Worm (Caenorhabditis elegans) whole organism, late embryonic: ENCODE results near the gene EGAP2.2.
A peak's percentile ranks its signal among the peaks of the same experiment; 100 is the strongest.

Source experiments
- F13H6.1 ChIP-seq: sonication (generic microtip); optimal IDR thresholded peaks from 2 replicates; lab custom pipeline; 2016; ENCODE audit warnings: missing genetic modification characterization, missing compliant biosample characterization
- T23F11.4 ChIP-seq: fragments of 200-800 bp; sonication (Bioruptor generic); optimal IDR thresholded peaks from 2 replicates; lab custom pipeline; 2018; ENCODE audit warnings: mild to moderate bottlenecking, missing genetic modification characterization, missing compliant biosample characterization
- Y22D7AL.16 ChIP-seq: sonication (generic microtip); optimal IDR thresholded peaks from 2 replicates; lab custom pipeline; 2016; ENCODE audit warnings: missing genetic modification characterization, missing compliant biosample characterization
- ahr-1 ChIP-seq: sonication (generic microtip); optimal IDR thresholded peaks from 2 replicates; lab custom pipeline; 2016; ENCODE audit warnings: missing genetic modification characterization, missing compliant biosample characterization
- ceh-14 ChIP-seq: sonication (generic microtip); optimal IDR thresholded peaks from 2 replicates; lab custom pipeline; 2016; ENCODE audit warnings: missing genotype, missing genetic modification characterization, missing compliant biosample characterization
- ceh-18 ChIP-seq: sonication (generic microtip); optimal IDR thresholded peaks from 2 replicates; lab custom pipeline; 2016; ENCODE audit warnings: missing genetic modification characterization, missing compliant biosample characterization
- ceh-2 ChIP-seq: sonication (generic microtip); optimal IDR thresholded peaks from 2 replicates; lab custom pipeline; 2016; ENCODE audit warnings: missing genotype, missing genetic modification characterization, missing compliant biosample characterization
- ceh-31 ChIP-seq: sonication (generic microtip); optimal IDR thresholded peaks from 2 replicates; lab custom pipeline; 2016; ENCODE audit warnings: missing genetic modification characterization, missing compliant biosample characterization
- ceh-34 ChIP-seq: sonication (generic microtip); optimal IDR thresholded peaks from 2 replicates; lab custom pipeline; 2016; ENCODE audit warnings: mild to moderate bottlenecking, missing genetic modification characterization, missing compliant biosample characterization
- ceh-48 ChIP-seq: sonication (generic microtip); optimal IDR thresholded peaks from 2 replicates; lab custom pipeline; 2016; ENCODE audit warnings: missing genetic modification characterization, inconsistent platforms, missing compliant biosample characterization
- ceh-9 ChIP-seq: sonication (generic microtip); optimal IDR thresholded peaks from 2 replicates; lab custom pipeline; 2016; ENCODE audit warnings: mild to moderate bottlenecking, missing genetic modification characterization, inconsistent platforms, missing compliant biosample characterization
- dve-1 ChIP-seq: sonication (generic microtip); optimal IDR thresholded peaks from 2 replicates; lab custom pipeline; 2017; ENCODE audit warnings: antibody characterized with exemption, mild to moderate bottlenecking, missing genetic modification characterization, missing compliant biosample characterization
- elt-2 ChIP-seq: sonication (generic microtip); optimal IDR thresholded peaks from 2 replicates; lab custom pipeline; 2016; ENCODE audit warnings: missing genetic modification reagents, missing genetic modification characterization, missing compliant biosample characterization
- elt-4 ChIP-seq: sonication (generic microtip); optimal IDR thresholded peaks from 2 replicates; lab custom pipeline; 2016; ENCODE audit warnings: missing genetic modification characterization, missing compliant biosample characterization
- ets-4 ChIP-seq: sonication (generic microtip); optimal IDR thresholded peaks from 2 replicates; lab custom pipeline; 2016; ENCODE audit warnings: missing genetic modification characterization, missing compliant biosample characterization
- eyg-1 ChIP-seq: sonication (generic microtip); optimal IDR thresholded peaks from 2 replicates; lab custom pipeline; 2016; ENCODE audit warnings: missing genotype, missing genetic modification characterization, missing compliant biosample characterization
- fax-1 ChIP-seq: sonication (generic microtip); optimal IDR thresholded peaks from 2 replicates; lab custom pipeline; 2016; ENCODE audit warnings: missing genotype, missing genetic modification characterization, missing compliant biosample characterization
- fkh-10 ChIP-seq: fragments of 150-350 bp; optimal IDR thresholded peaks from 2 replicates; lab custom pipeline; 2014; ENCODE audit warnings: missing biosample characterization, missing genetic modification reagents, missing genetic modification characterization
- fkh-6 ChIP-seq: sonication (generic microtip); optimal IDR thresholded peaks from 2 replicates; lab custom pipeline; 2016; ENCODE audit warnings: missing genetic modification characterization, missing compliant biosample characterization
- hlh-30 ChIP-seq: sonication (generic microtip); optimal IDR thresholded peaks from 2 replicates; lab custom pipeline; 2017; ENCODE audit warnings: antibody characterized with exemption, missing genetic modification characterization, missing compliant biosample characterization; ENCODE audit not compliant: insufficient read depth
- hlh-6 ChIP-seq: sonication (generic microtip); optimal IDR thresholded peaks from 2 replicates; lab custom pipeline; 2016; ENCODE audit warnings: missing genotype, missing genetic modification characterization, missing compliant biosample characterization
- hlh-8 ChIP-seq: sonication (generic microtip); optimal IDR thresholded peaks from 2 replicates; lab custom pipeline; 2016; ENCODE audit warnings: missing genotype, missing genetic modification characterization, missing compliant biosample characterization
- lim-6 ChIP-seq: sonication (generic microtip); optimal IDR thresholded peaks from 2 replicates; lab custom pipeline; 2016; ENCODE audit warnings: missing genetic modification characterization, missing compliant biosample characterization
- lin-11 ChIP-seq: fragments of 200-800 bp; sonication (Bioruptor generic); optimal IDR thresholded peaks from 2 replicates; lab custom pipeline; 2018; ENCODE audit warnings: mild to moderate bottlenecking, missing genetic modification characterization, missing compliant biosample characterization
- madf-2 ChIP-seq: sonication (generic microtip); optimal IDR thresholded peaks from 2 replicates; lab custom pipeline; 2017; ENCODE audit warnings: missing genetic modification characterization, missing compliant biosample characterization
- mec-3 ChIP-seq: sonication (generic microtip); optimal IDR thresholded peaks from 2 replicates; lab custom pipeline; 2016; ENCODE audit warnings: borderline replicate concordance, missing genetic modification characterization, missing compliant biosample characterization
- nfya-1 ChIP-seq: sonication (generic microtip); optimal IDR thresholded peaks from 2 replicates; lab custom pipeline; 2017; ENCODE audit warnings: missing genetic modification characterization, mild to moderate bottlenecking, missing compliant biosample characterization, antibody characterized with exemption, moderate library complexity
- nhr-11 ChIP-seq: fragments of 150-350 bp; optimal IDR thresholded peaks from 2 replicates; lab custom pipeline; 2014; ENCODE audit warnings: missing biosample characterization, missing genetic modification characterization
- npax-4 ChIP-seq: sonication (generic microtip); optimal IDR thresholded peaks from 2 replicates; lab custom pipeline; 2016; ENCODE audit warnings: missing genetic modification characterization, missing compliant biosample characterization
- pag-3 ChIP-seq: sonication (generic microtip); optimal IDR thresholded peaks from 2 replicates; lab custom pipeline; 2016; ENCODE audit warnings: missing compliant biosample characterization, missing genetic modification characterization, borderline replicate concordance
- pat-9 ChIP-seq: fragments of 200-800 bp; sonication (Bioruptor generic); optimal IDR thresholded peaks from 2 replicates; lab custom pipeline; 2018; ENCODE audit warnings: mild to moderate bottlenecking, missing genetic modification characterization, moderate library complexity, missing compliant biosample characterization
- pha-2 ChIP-seq: sonication (generic microtip); optimal IDR thresholded peaks from 2 replicates; lab custom pipeline; 2017; ENCODE audit warnings: mild to moderate bottlenecking, missing genetic modification characterization, missing compliant biosample characterization
- pqm-1 ChIP-seq: sonication (generic microtip); optimal IDR thresholded peaks from 2 replicates; lab custom pipeline; 2016; ENCODE audit warnings: missing genetic modification characterization, missing compliant biosample characterization
- pros-1 ChIP-seq: fragments of 150-350 bp; optimal IDR thresholded peaks from 2 replicates; lab custom pipeline; 2014; ENCODE audit warnings: missing biosample characterization, missing genetic modification reagents, missing genetic modification characterization
- ref-2 ChIP-seq: sonication (generic microtip); optimal IDR thresholded peaks from 2 replicates; lab custom pipeline; 2016; ENCODE audit warnings: missing genetic modification characterization, missing compliant biosample characterization
- rnt-1 ChIP-seq: sonication (generic microtip); optimal IDR thresholded peaks from 2 replicates; lab custom pipeline; 2016; ENCODE audit warnings: missing genetic modification characterization, missing compliant biosample characterization
- sox-2 ChIP-seq: fragments of 200-800 bp; sonication (Bioruptor generic); IDR thresholded peaks from 2 replicates; pipeline ENCODE4 v1.3.6; 2022; ENCODE audit warnings: missing genetic modification reagents, missing genetic modification characterization, missing compliant biosample characterization
- tbx-2 ChIP-seq: sonication (generic microtip); optimal IDR thresholded peaks from 2 replicates; lab custom pipeline; 2016; ENCODE audit warnings: missing genetic modification characterization, missing compliant biosample characterization
- unc-3 ChIP-seq, 2 experiments: fragments of 200-800 bp in 1 of 2; sonication (Bioruptor generic) in 1 of 2; sonication (generic microtip) in 1 of 2; conservative IDR thresholded peaks in 1 of 2; optimal IDR thresholded peaks in 1 of 2; 2 replicates each; pipeline versions ENCODE4 v1.3.6 to Lab custom; 2016 to 2022; ENCODE audit warnings: missing compliant biosample characterization in 2 of 2, missing genetic modification characterization in 2 of 2, missing genetic modification reagents in 1 of 2
- unc-42 ChIP-seq: sonication (generic microtip); optimal IDR thresholded peaks from 2 replicates; lab custom pipeline; 2016; ENCODE audit warnings: missing genotype, missing genetic modification characterization, missing compliant biosample characterization
- unc-55 ChIP-seq: sonication (generic microtip); optimal IDR thresholded peaks from 2 replicates; lab custom pipeline; 2017; ENCODE audit warnings: missing biosample characterization, missing genetic modification reagents, missing genetic modification characterization
- unc-86 ChIP-seq: sonication (generic microtip); optimal IDR thresholded peaks from 2 replicates; lab custom pipeline; 2016; ENCODE audit warnings: missing genetic modification characterization, missing compliant biosample characterization
- zip-5 ChIP-seq: sonication (generic microtip); optimal IDR thresholded peaks from 2 replicates; lab custom pipeline; 2016; ENCODE audit warnings: missing genetic modification characterization, missing compliant biosample characterization

Gene EGAP2.2

DNA sequence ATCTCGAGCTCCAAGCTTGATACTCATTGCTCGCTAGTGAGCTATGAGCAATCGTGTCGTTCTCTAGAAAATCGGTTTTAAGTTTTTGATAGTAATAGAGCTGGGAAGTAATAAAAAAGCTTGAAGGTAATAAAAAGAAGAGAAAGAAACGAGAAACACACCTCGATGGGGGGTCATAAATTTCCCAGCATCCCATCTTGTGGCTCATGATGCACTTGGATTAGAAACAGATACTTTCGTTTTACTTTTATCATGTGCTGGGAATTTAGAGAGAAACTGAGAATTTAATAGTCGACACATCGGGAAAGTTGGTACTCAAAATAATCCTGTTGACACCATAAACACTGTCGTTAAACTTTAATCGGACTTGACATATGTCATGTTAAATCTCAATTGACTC is 9.0 kb upstream of the EGAP2.2 start:
- TF ChIP-seq nhr-11 (no peak), ahr-1 (tag; lab: Kevin White, UChicago) (no peak), pat-9 (no peak), ets-4 (tag; lab: Kevin White, UChicago) (no peak), madf-2 (tag; lab: Kevin White, UChicago) (no peak), unc-86 (no peak), nfya-1 (tag; lab: Kevin White, UChicago) (no peak), fkh-10 (no peak)

- no peak for TF ChIP-seq fkh-10
- peak; percentile 77 for TF ChIP-seq unc-55 (GFP tag; lab: Kevin White, UChicago)
- TF ChIP-seq rnt-1 = peak; percentile 21
- no peak for TF ChIP-seq lim-6 (tag; lab: Kevin White, UChicago)
- no peak for TF ChIP-seq nhr-11
- peak; percentile 26 for TF ChIP-seq nfya-1 (tag; lab: Kevin White, UChicago)
- peak; percentile 0 for TF ChIP-seq ceh-18 (tag; lab: Kevin White, UChicago)
These were observed 6.9 kb upstream of the EGAP2.2 start for ce11 chrII:5222830-5223229.

DNA sequence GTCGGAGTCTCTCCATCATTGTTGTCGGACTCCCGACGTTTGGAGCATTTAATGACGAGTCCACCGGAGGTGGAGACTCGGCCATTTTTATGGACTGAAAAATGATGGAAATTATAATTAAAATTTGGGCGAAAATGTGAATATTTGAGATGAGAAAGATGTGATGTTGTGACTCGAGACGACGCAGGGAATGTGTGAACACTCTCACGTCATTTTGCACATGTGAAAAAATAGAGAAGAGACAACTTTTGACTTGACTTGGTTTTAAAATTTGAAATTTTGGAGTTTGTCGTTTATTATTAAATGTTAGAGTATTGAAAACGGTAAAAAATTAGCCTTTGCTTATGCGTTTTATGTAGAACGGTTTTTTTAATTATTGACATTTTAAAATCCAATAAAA is 4.4 kb upstream of the EGAP2.2 start, which contains the start of gene dsh-1:
Gene dsh-1, minus strand, starts transcription at position 101 of the 400 bp plus-strand sequence.
- TF ChIP-seq zip-5 (tag; lab: Kevin White, UChicago) (no peak), F13H6.1 (no peak), eyg-1 (tag; lab: Kevin White, UChicago) (no peak), elt-4 (no peak), pat-9 (no peak), hlh-8 (tag; lab: Kevin White, UChicago) (no peak), npax-4 (no peak), unc-3 (GFP tag; conservative IDR thresholded peaks at IDR 0.05; lab: Robert Waterston, UW) (no peak), unc-3 (tag; optimal IDR thresholded peaks at IDR 0.05; lab: Kevin White, UChicago) (no peak), hlh-30 (no peak), pros-1 (tag; lab: Kevin White, UChicago) (no peak), ceh-14 (tag; lab: Kevin White, UChicago) (no peak), ceh-48 (no peak), unc-86 (no peak), fkh-6 (tag; lab: Kevin White, UChicago) (no peak), ref-2 (tag; lab: Kevin White, UChicago) (no peak), ceh-9 (tag; lab: Kevin White, UChicago) (no peak)

DNA sequence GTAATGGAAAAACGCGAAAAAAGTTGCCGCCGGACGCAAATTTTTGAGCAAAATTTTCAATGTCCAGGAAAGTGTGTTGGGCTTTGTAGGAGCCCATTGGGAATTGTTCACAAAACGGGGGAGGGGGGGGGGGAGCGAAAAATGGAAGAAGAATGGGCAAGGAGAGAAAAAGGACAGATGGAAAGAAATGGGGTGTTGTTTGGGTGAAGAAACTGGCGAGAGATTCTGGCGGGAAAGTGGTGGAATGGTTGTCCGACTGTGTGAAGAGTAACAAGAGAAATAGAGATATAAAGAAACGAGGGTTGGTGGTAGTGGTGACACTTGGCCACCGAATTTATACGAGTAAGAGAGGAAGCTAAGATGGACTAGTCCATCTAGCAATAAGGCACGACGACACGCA is 3.4 kb upstream of the EGAP2.2 start:
- no peak for TF ChIP-seq ceh-34 (tag; lab: Kevin White, UChicago)
- no peak for TF ChIP-seq fax-1 (tag; lab: Kevin White, UChicago)
- peak; percentile 9 for TF ChIP-seq nfya-1 (tag; lab: Kevin White, UChicago)
- TF ChIP-seq tbx-2 = peak; percentile 23
- no peak for TF ChIP-seq mec-3 (tag; lab: Kevin White, UChicago)
- TF ChIP-seq unc-55 (GFP tag; lab: Kevin White, UChicago) = peak; percentile 5
- peak; percentile 23 for TF ChIP-seq T23F11.4 (GFP tag; lab: Kevin White, UChicago)
- TF ChIP-seq pag-3 (tag; lab: Kevin White, UChicago) = no peak
- no peak for TF ChIP-seq pros-1 (tag; lab: Kevin White, UChicago)
- no peak for TF ChIP-seq ceh-14 (tag; lab: Kevin White, UChicago)
- peak; percentile 46 for TF ChIP-seq ceh-31 (tag; lab: Kevin White, UChicago)

DNA sequence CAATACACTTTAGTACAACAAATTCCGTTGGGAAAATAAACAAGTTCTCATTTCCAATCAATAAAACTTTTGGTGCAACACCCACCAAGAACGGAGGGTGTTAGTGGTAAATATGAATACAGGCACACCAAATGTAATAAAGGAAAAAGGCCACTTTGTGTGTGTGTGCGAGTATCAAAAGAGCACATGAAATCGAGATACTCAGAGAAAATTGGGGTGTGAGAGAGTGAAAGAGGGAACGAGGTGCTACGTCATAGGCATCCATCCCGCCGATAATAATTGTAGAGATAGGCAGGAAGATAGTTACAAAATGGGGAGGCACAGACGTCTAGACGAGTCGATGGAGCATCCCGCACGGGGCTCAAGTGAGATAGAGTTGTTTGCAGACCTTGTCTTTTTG is 1.9 kb upstream of the EGAP2.2 start:
- TF ChIP-seq ceh-9 (tag; lab: Kevin White, UChicago) (no peak), ceh-14 (tag; lab: Kevin White, UChicago) (no peak), unc-42 (tag; lab: Kevin White, UChicago) (peak; percentile 54), pha-2 (tag; lab: Kevin White, UChicago) (no peak), ceh-31 (tag; lab: Kevin White, UChicago) (no peak), elt-4 (no peak), ceh-18 (tag; lab: Kevin White, UChicago) (peak; percentile 53), nhr-11 (no peak), lin-11 (tag; lab: Kevin White, UChicago) (no peak), tbx-2 (peak; percentile 62), zip-5 (tag; lab: Kevin White, UChicago) (no peak), ceh-34 (tag; lab: Kevin White, UChicago) (peak; percentile 12), sox-2 (no peak), ref-2 (tag; lab: Kevin White, UChicago) (peak; percentile 70), ceh-2 (tag; lab: Kevin White, UChicago) (peak; percentile 61), hlh-6 (tag; lab: Kevin White, UChicago) (no peak), dve-1 (tag; lab: Kevin White, UChicago) (peak; percentile 39), ahr-1 (tag; lab: Kevin White, UChicago) (no peak), elt-2 (tag; lab: Kevin White, UChicago) (peak; percentile 91), nfya-1 (tag; lab: Kevin White, UChicago) (peak; percentile 34), Y22D7AL.16 (tag; lab: Kevin White, UChicago) (no peak), unc-55 (GFP tag; lab: Kevin White, UChicago) (peak; percentile 26), pqm-1 (tag; lab: Kevin White, UChicago) (no peak), mec-3 (tag; lab: Kevin White, UChicago) (no peak), F13H6.1 (peak; percentile 30)
